Worm (Caenorhabditis elegans) whole organism, mixed stage, embryonic: ENCODE results near the gene sptl-1.
A peak's percentile ranks its signal among the peaks of the same experiment; 100 is the strongest.

Experiments
- M03D4.4 ChIP-seq: sonication (generic microtip); optimal IDR thresholded peaks from 2 replicates; lab custom pipeline; 2017; ENCODE audit warnings: mild to moderate bottlenecking, missing genetic modification characterization, missing compliant biosample characterization
- bed-3 ChIP-seq: fragments of 200-800 bp; sonication (Bioruptor generic); optimal IDR thresholded peaks from 3 replicates; lab custom pipeline; 2018; ENCODE audit warnings: mild to moderate bottlenecking, missing genetic modification characterization, moderate library complexity, missing compliant biosample characterization
- blmp-1 ChIP-seq: fragments of 150-350 bp; optimal IDR thresholded peaks from 2 replicates; lab custom pipeline; 2014; ENCODE audit warnings: missing biosample characterization, missing genetic modification characterization
- ceh-39 ChIP-seq: fragments of 150-350 bp; optimal IDR thresholded peaks from 2 replicates; lab custom pipeline; 2014; ENCODE audit warnings: missing biosample characterization, missing genetic modification characterization
- ceh-43 ChIP-seq: fragments of 200-800 bp; sonication (Bioruptor generic); optimal IDR thresholded peaks from 2 replicates; lab custom pipeline; 2018; ENCODE audit warnings: mild to moderate bottlenecking, missing genetic modification characterization, moderate library complexity, missing compliant biosample characterization
- ceh-83 ChIP-seq: fragments of 200-800 bp; sonication (Bioruptor generic); optimal IDR thresholded peaks from 2 replicates; lab custom pipeline; 2018; ENCODE audit warnings: mild to moderate bottlenecking, missing genetic modification characterization, missing compliant biosample characterization
- ces-1 ChIP-seq: fragments of 150-350 bp; optimal IDR thresholded peaks from 2 replicates; lab custom pipeline; 2014; ENCODE audit warnings: missing biosample characterization, missing genetic modification reagents, missing genetic modification characterization
- cnd-1 ChIP-seq: fragments of 200-800 bp; sonication (Bioruptor generic); optimal IDR thresholded peaks from 2 replicates; lab custom pipeline; 2018; ENCODE audit warnings: mild to moderate bottlenecking, missing genetic modification characterization, missing compliant biosample characterization
- drap-1 ChIP-seq: fragments of 200-800 bp; sonication (Bioruptor generic); optimal IDR thresholded peaks from 3 replicates; lab custom pipeline; 2018; ENCODE audit warnings: mild to moderate bottlenecking, missing genetic modification characterization, missing compliant biosample characterization
- elt-1 ChIP-seq: sonication (generic microtip); optimal IDR thresholded peaks from 2 replicates; lab custom pipeline; 2017; ENCODE audit warnings: missing genetic modification characterization, mild to moderate bottlenecking, missing compliant biosample characterization, antibody characterized with exemption, moderate library complexity, borderline replicate concordance; ENCODE audit not compliant: insufficient read depth
- elt-3 ChIP-seq: fragments of 150-350 bp; optimal IDR thresholded peaks from 2 replicates; lab custom pipeline; 2014; ENCODE audit warnings: missing biosample characterization, missing genetic modification characterization
- flh-1 ChIP-seq: fragments of 200-800 bp; sonication (Bioruptor generic); optimal IDR thresholded peaks from 2 replicates; lab custom pipeline; 2018; ENCODE audit warnings: mild to moderate bottlenecking, missing genetic modification characterization, moderate library complexity, missing compliant biosample characterization
- ham-2 ChIP-seq: fragments of 200-800 bp; sonication (Bioruptor generic); optimal IDR thresholded peaks from 2 replicates; lab custom pipeline; 2018; ENCODE audit warnings: mild to moderate bottlenecking, missing genetic modification characterization, missing compliant biosample characterization
- hlh-1 ChIP-seq: fragments of 150-350 bp; optimal IDR thresholded peaks from 2 replicates; lab custom pipeline; 2014; ENCODE audit warnings: missing biosample characterization, missing genetic modification reagents, missing genetic modification characterization
- lin-13 ChIP-seq: fragments of 150-350 bp; optimal IDR thresholded peaks from 2 replicates; lab custom pipeline; 2014; ENCODE audit warnings: missing biosample characterization, missing genetic modification characterization
- lin-32 ChIP-seq: fragments of 200-800 bp; sonication (Bioruptor generic); optimal IDR thresholded peaks from 2 replicates; lab custom pipeline; 2018; ENCODE audit warnings: mild to moderate bottlenecking, missing genetic modification characterization, missing compliant biosample characterization
- lsy-2 ChIP-seq: fragments of 150-350 bp; optimal IDR thresholded peaks from 2 replicates; lab custom pipeline; 2014; ENCODE audit warnings: missing biosample characterization, missing genetic modification characterization
- mab-5 ChIP-seq: fragments of 150-350 bp; optimal IDR thresholded peaks from 2 replicates; lab custom pipeline; 2014; ENCODE audit warnings: missing biosample characterization, missing genetic modification characterization
- mep-1 ChIP-seq: fragments of 150-350 bp; optimal IDR thresholded peaks from 2 replicates; lab custom pipeline; 2017; ENCODE audit warnings: missing biosample characterization, missing genetic modification reagents, missing genetic modification characterization, inconsistent platforms
- mls-2 ChIP-seq: sonication (generic microtip); optimal IDR thresholded peaks from 2 replicates; lab custom pipeline; 2016; ENCODE audit warnings: mild to moderate bottlenecking, missing genetic modification characterization, moderate library complexity, missing compliant biosample characterization
- nhr-12 ChIP-seq: fragments of 150-350 bp; optimal IDR thresholded peaks from 2 replicates; lab custom pipeline; 2014; ENCODE audit warnings: missing biosample characterization, missing genetic modification characterization
- nhr-2 ChIP-seq: fragments of 150-350 bp; optimal IDR thresholded peaks from 2 replicates; lab custom pipeline; 2014; ENCODE audit warnings: missing biosample characterization, missing genetic modification characterization
- nhr-237 ChIP-seq: fragments of 150-350 bp; optimal IDR thresholded peaks from 2 replicates; lab custom pipeline; 2014; ENCODE audit warnings: missing biosample characterization, missing genetic modification characterization
- nhr-28 ChIP-seq: fragments of 150-350 bp; optimal IDR thresholded peaks from 2 replicates; lab custom pipeline; 2014; ENCODE audit warnings: missing biosample characterization, missing genetic modification characterization
- nhr-76 ChIP-seq: sonication (generic microtip); optimal IDR thresholded peaks from 2 replicates; lab custom pipeline; 2017; ENCODE audit warnings: missing biosample characterization, missing genetic modification characterization
- pha-4 ChIP-seq: fragments of 150-350 bp; optimal IDR thresholded peaks from 2 replicates; lab custom pipeline; 2018; ENCODE audit warnings: missing biosample characterization, missing genetic modification reagents, missing genetic modification characterization
- sem-2 ChIP-seq: fragments of 200-800 bp; sonication (Bioruptor generic); optimal IDR thresholded peaks from 2 replicates; lab custom pipeline; 2018; ENCODE audit warnings: mild to moderate bottlenecking, missing genetic modification characterization, missing compliant biosample characterization
- snpc-4 ChIP-seq: fragments of 150-350 bp; optimal IDR thresholded peaks from 2 replicates; lab custom pipeline; 2014; ENCODE audit warnings: missing biosample characterization, missing genetic modification characterization
- sptf-1 ChIP-seq: sonication (generic microtip); optimal IDR thresholded peaks from 2 replicates; lab custom pipeline; 2017; ENCODE audit warnings: mild to moderate bottlenecking, missing genetic modification characterization, moderate library complexity, missing compliant biosample characterization
- tbx-8 ChIP-seq: fragments of 200-800 bp; sonication (Bioruptor generic); optimal IDR thresholded peaks from 2 replicates; lab custom pipeline; 2018; ENCODE audit warnings: mild to moderate bottlenecking, missing genetic modification characterization, moderate library complexity, missing compliant biosample characterization
- unc-120 ChIP-seq: sonication (generic microtip); optimal IDR thresholded peaks from 2 replicates; lab custom pipeline; 2017; ENCODE audit warnings: missing genetic modification characterization, missing compliant biosample characterization; ENCODE audit not compliant: poor library complexity, severe bottlenecking
- unc-39 ChIP-seq: fragments of 150-350 bp; optimal IDR thresholded peaks from 2 replicates; lab custom pipeline; 2014; ENCODE audit warnings: missing biosample characterization, missing genetic modification characterization
- unc-62 ChIP-seq: fragments of 150-350 bp; optimal IDR thresholded peaks from 2 replicates; lab custom pipeline; 2014; ENCODE audit warnings: missing biosample characterization, missing genetic modification reagents, missing genetic modification characterization
- zip-8 ChIP-seq: fragments of 150-350 bp; optimal IDR thresholded peaks from 2 replicates; lab custom pipeline; 2014; ENCODE audit warnings: missing biosample characterization, missing genetic modification characterization
- ztf-11 ChIP-seq: fragments of 150-350 bp; optimal IDR thresholded peaks from 2 replicates; lab custom pipeline; 2014; ENCODE audit warnings: missing biosample characterization, missing genetic modification characterization

sptl-1 gene

DNA sequence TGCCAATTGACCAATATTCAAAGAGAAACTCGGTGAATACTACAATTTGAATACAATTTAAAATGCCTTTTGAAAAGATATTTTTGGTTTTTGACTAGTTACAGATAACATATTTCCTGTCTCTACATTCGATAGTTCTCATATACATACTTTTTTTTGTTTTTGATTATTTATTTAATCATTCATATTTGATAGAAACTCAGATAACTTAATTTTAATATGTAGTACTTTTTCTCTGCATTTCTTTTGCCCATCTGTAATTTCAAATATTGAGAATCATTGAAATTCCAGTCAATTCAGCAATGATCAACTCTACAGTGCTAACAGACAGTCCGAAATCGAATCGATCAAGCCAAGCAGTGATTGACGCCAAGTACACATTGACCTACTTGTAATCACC, 9.6 kb downstream of the sptl-1 start, which contains the start of gene C23H3.2:
TSS of gene C23H3.2 (plus strand) at position 301 of the 400 bp plus-strand sequence.
- TF ChIP-seq nhr-12 (no peak), mep-1 (tag; lab: Kevin White, UChicago) (no peak), unc-62 (no peak), ceh-83 (no peak), lin-32 (GFP tag; lab: Kevin White, UChicago) (no peak), snpc-4 (tag; lab: Kevin White, UChicago) (no peak), sem-2 (GFP tag; lab: Kevin White, UChicago) (no peak), bed-3 (GFP tag; lab: Kevin White, UChicago) (no peak), ces-1 (GFP tag; lab: Kevin White, UChicago) (no peak), lsy-2 (tag; lab: Kevin White, UChicago) (no peak)
- TF ChIP-seq, all 35 proteins: peak for 0

DNA sequence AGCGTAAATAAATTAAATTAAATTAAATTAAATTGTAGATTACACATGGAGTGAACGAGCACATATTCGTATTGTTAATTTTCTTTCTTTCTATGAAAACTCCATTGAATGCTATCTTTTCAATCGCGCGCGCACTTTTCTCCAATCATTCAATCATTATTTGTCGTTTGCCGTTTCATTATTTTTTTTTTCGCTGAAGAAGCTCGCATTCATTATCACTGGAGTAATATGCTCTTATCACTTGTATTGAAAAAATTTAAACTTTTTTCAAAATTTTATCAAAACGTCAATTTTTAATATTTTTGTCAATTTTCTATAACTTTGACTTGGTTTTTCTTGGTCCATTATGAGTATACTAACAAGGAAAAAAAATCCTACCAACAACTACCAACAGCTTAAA, 14.0 kb downstream of the sptl-1 start:
- TF ChIP-seq lin-13 (no peak), mep-1 (tag; lab: Kevin White, UChicago) (no peak), nhr-237 (no peak), drap-1 (no peak), ceh-43 (GFP tag; lab: Kevin White, UChicago) (no peak), hlh-1 (tag; lab: Kevin White, UChicago) (no peak), bed-3 (GFP tag; lab: Kevin White, UChicago) (no peak), zip-8 (no peak), blmp-1 (no peak), unc-120 (no peak), ham-2 (GFP tag; lab: Kevin White, UChicago) (no peak), sem-2 (GFP tag; lab: Kevin White, UChicago) (no peak), mab-5 (tag; lab: Kevin White, UChicago) (no peak)

DNA sequence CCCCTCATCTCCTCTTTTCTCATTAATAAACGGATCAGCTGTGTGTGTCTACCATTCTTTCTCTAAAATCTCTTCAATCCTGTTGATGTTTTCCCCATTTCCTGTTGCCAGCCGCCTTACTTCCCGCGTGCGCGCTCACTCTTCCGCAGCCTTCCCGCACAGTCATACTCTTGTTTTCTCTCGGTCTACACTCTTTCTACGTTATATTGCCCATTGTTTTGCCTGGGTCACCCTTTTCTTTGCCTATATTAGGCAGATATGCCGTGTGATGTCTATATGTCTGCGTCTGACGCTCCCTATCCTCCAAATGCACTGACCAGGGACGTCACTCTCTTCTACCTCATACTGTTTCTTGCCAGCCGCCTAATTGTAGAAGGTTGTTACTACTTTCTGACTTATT, 14.9 kb downstream of the sptl-1 start:
- TF ChIP-seq nhr-12 (no peak), flh-1 (GFP tag; lab: Kevin White, UChicago) (no peak), drap-1 (peak; percentile 47), ztf-11 (tag; lab: Kevin White, UChicago) (peak; percentile 72), lin-32 (GFP tag; lab: Kevin White, UChicago) (no peak), elt-3 (peak; percentile 60), blmp-1 (peak; percentile 38), mep-1 (tag; lab: Kevin White, UChicago) (peak; percentile 64), tbx-8 (GFP tag; lab: Kevin White, UChicago) (peak; percentile 9), unc-39 (tag; lab: Kevin White, UChicago) (no peak), unc-62 (peak; percentile 20), zip-8 (no peak), snpc-4 (tag; lab: Kevin White, UChicago) (no peak), sem-2 (GFP tag; lab: Kevin White, UChicago) (no peak), ceh-43 (GFP tag; lab: Kevin White, UChicago) (no peak), lsy-2 (tag; lab: Kevin White, UChicago) (no peak), ham-2 (GFP tag; lab: Kevin White, UChicago) (peak; percentile 91), hlh-1 (tag; lab: Kevin White, UChicago) (peak; percentile 35), mab-5 (tag; lab: Kevin White, UChicago) (no peak), unc-120 (peak; percentile 78), ces-1 (GFP tag; lab: Kevin White, UChicago) (peak; percentile 16), M03D4.4 (tag; lab: Kevin White, UChicago) (no peak), nhr-28 (no peak), elt-1 (tag; lab: Kevin White, UChicago) (no peak), sptf-1 (tag; lab: Kevin White, UChicago) (peak; percentile 63), nhr-76 (tag; lab: Kevin White, UChicago) (no peak), ceh-39 (tag; lab: Kevin White, UChicago) (no peak), mls-2 (tag; lab: Kevin White, UChicago) (peak; percentile 72), pha-4 (tag; lab: Kevin White, UChicago) (peak; percentile 82), bed-3 (GFP tag; lab: Kevin White, UChicago) (no peak), ceh-83 (no peak), cnd-1 (tag; lab: Kevin White, UChicago) (peak; percentile 65), lin-13 (peak; percentile 17), nhr-237 (peak; percentile 50), nhr-2 (tag; lab: Kevin White, UChicago) (peak; percentile 75)
